Worm (Caenorhabditis elegans) whole organism, L1 larva: ENCODE measurements around the gene elp-1.
A peak's percentile ranks its signal among the peaks of the same experiment; 100 is the strongest.

Experiments used
- C04F5.9 ChIP-seq: sonication (generic microtip); optimal IDR thresholded peaks from 2 replicates; lab custom pipeline; 2016; ENCODE audit warnings: missing genetic modification characterization, missing compliant biosample characterization
- C16A3.4 ChIP-seq: fragments of 150-350 bp; optimal IDR thresholded peaks from 2 replicates; lab custom pipeline; 2014; ENCODE audit warnings: missing biosample characterization, missing genetic modification characterization
- F16B12.6 ChIP-seq: fragments of 150-350 bp; optimal IDR thresholded peaks from 2 replicates; lab custom pipeline; 2014; ENCODE audit warnings: missing biosample characterization, missing genetic modification characterization
- aha-1 ChIP-seq: fragments of 150-350 bp; optimal IDR thresholded peaks from 2 replicates; lab custom pipeline; 2014; ENCODE audit warnings: missing biosample characterization, missing genetic modification characterization
- aly-2 ChIP-seq: fragments of 150-350 bp; optimal IDR thresholded peaks from 2 replicates; lab custom pipeline; 2014; ENCODE audit warnings: missing biosample characterization, missing genetic modification characterization
- ama-1 ChIP-seq: fragments of 150-350 bp; optimal IDR thresholded peaks from 2 replicates; lab custom pipeline; 2014
- ceh-8 ChIP-seq: fragments of 200-800 bp; sonication (Bioruptor generic); optimal IDR thresholded peaks from 2 replicates; lab custom pipeline; 2018; ENCODE audit warnings: mild to moderate bottlenecking, missing genetic modification characterization, moderate library complexity, missing compliant biosample characterization
- ceh-82 ChIP-seq, 3 experiments: fragments of 150-350 bp in 1 of 3; sonication (generic microtip) in 2 of 3; optimal IDR thresholded peaks; 2 replicates each; lab custom pipeline; 2014 to 2017; ENCODE audit warnings: missing biosample characterization in 3 of 3, missing genetic modification characterization in 3 of 3
- ceh-90 ChIP-seq: sonication (generic microtip); optimal IDR thresholded peaks from 2 replicates; lab custom pipeline; 2016; ENCODE audit warnings: missing genetic modification characterization, missing compliant biosample characterization
- ces-1 ChIP-seq: fragments of 150-350 bp; optimal IDR thresholded peaks from 2 replicates; lab custom pipeline; 2014; ENCODE audit warnings: missing biosample characterization, missing genetic modification reagents, missing genetic modification characterization
- dpl-1 ChIP-seq, 3 experiments: fragments of 150-350 bp in 2 of 3; sonication (generic microtip) in 1 of 3; optimal IDR thresholded peaks; 2 replicates each; lab custom pipeline; 2014 to 2017; ENCODE audit warnings: missing biosample characterization in 3 of 3, missing genetic modification characterization in 3 of 3, missing genetic modification reagents in 3 of 3
- dsc-1 ChIP-seq: sonication (generic microtip); optimal IDR thresholded peaks from 2 replicates; lab custom pipeline; 2016; ENCODE audit warnings: mild to moderate bottlenecking, missing genetic modification characterization, missing compliant biosample characterization
- efl-1 ChIP-seq, 4 experiments: fragments of 150-350 bp; optimal IDR thresholded peaks in 3 of 4; peaks in 1 of 4; 1 replicate in 1 of 4; 2 replicates in 3 of 4; lab custom pipeline; 2014; ENCODE audit warnings: missing biosample characterization in 2 of 4, missing genetic modification characterization in 2 of 4, missing genetic modification reagents in 2 of 4
- egl-13 ChIP-seq: sonication (generic microtip); optimal IDR thresholded peaks from 2 replicates; lab custom pipeline; 2016; ENCODE audit warnings: missing genotype, missing genetic modification reagents, missing genetic modification characterization, missing compliant biosample characterization
- fkh-10 ChIP-seq: sonication (generic microtip); optimal IDR thresholded peaks from 2 replicates; lab custom pipeline; 2017; ENCODE audit warnings: missing biosample characterization, missing genetic modification reagents, missing genetic modification characterization
- fkh-4 ChIP-seq: sonication (generic microtip); optimal IDR thresholded peaks from 2 replicates; lab custom pipeline; 2016; ENCODE audit warnings: missing compliant biosample characterization, missing genetic modification characterization, borderline replicate concordance
- fkh-8 ChIP-seq: sonication (generic microtip); optimal IDR thresholded peaks from 2 replicates; lab custom pipeline; 2016; ENCODE audit warnings: mild to moderate bottlenecking, missing genetic modification characterization, missing compliant biosample characterization
- grh-1 ChIP-seq: fragments of 200-800 bp; sonication (Bioruptor generic); IDR thresholded peaks from 2 replicates; pipeline ENCODE4 v1.3.6; 2022; ENCODE audit warnings: missing genetic modification reagents, missing genetic modification characterization, missing compliant biosample characterization
- hlh-17 ChIP-seq: fragments of 200-800 bp; sonication (Bioruptor generic); optimal IDR thresholded peaks from 2 replicates; lab custom pipeline; 2018; ENCODE audit warnings: missing genetic modification characterization, mild to moderate bottlenecking, missing compliant biosample characterization, moderate library complexity, borderline replicate concordance
- hlh-4 ChIP-seq: sonication (generic microtip); optimal IDR thresholded peaks from 2 replicates; lab custom pipeline; 2016; ENCODE audit warnings: mild to moderate bottlenecking, missing genetic modification characterization, missing compliant biosample characterization
- irx-1 ChIP-seq: sonication (generic microtip); optimal IDR thresholded peaks from 2 replicates; lab custom pipeline; 2016; ENCODE audit warnings: missing genetic modification characterization, missing compliant biosample characterization
- isw-1 ChIP-seq: fragments of 200-800 bp; sonication (Bioruptor generic); IDR thresholded peaks from 2 replicates; pipeline ENCODE4 v1.3.6; 2022; ENCODE audit warnings: missing genetic modification characterization, missing compliant biosample characterization
- jun-1 ChIP-seq: fragments of 150-350 bp; optimal IDR thresholded peaks from 2 replicates; lab custom pipeline; 2014; ENCODE audit warnings: missing biosample characterization, missing genetic modification reagents, missing genetic modification characterization
- lin-14 ChIP-seq: fragments of 200-800 bp; sonication (Bioruptor generic); optimal IDR thresholded peaks from 2 replicates; lab custom pipeline; 2018; ENCODE audit warnings: mild to moderate bottlenecking, missing genetic modification characterization, moderate library complexity, missing compliant biosample characterization
- lin-35 ChIP-seq, 2 experiments: fragments of 150-350 bp; optimal IDR thresholded peaks; 2 replicates each; lab custom pipeline; 2014; ENCODE audit warnings: missing biosample characterization in 2 of 2, missing genetic modification characterization in 2 of 2, missing genetic modification reagents in 2 of 2
- lsy-2 ChIP-seq, 2 experiments: fragments of 150-350 bp; optimal IDR thresholded peaks; 2 replicates each; lab custom pipeline; 2014; ENCODE audit warnings: missing biosample characterization in 2 of 2, missing genetic modification characterization in 2 of 2
- mdl-1 ChIP-seq, 2 experiments: fragments of 150-350 bp; optimal IDR thresholded peaks; 2 replicates each; lab custom pipeline; 2014 to 2017; ENCODE audit warnings: missing biosample characterization in 2 of 2, missing genetic modification characterization in 2 of 2, inconsistent platforms in 1 of 2
- mef-2 ChIP-seq: fragments of 150-350 bp; optimal IDR thresholded peaks from 2 replicates; lab custom pipeline; 2014; ENCODE audit warnings: missing biosample characterization, missing genetic modification characterization
- mep-1 ChIP-seq: fragments of 150-350 bp; optimal IDR thresholded peaks from 2 replicates; lab custom pipeline; 2014; ENCODE audit warnings: missing biosample characterization, missing genetic modification characterization
- nhr-11 ChIP-seq: fragments of 150-350 bp; optimal IDR thresholded peaks from 2 replicates; lab custom pipeline; 2014; ENCODE audit warnings: missing biosample characterization, missing genetic modification characterization
- nhr-19 ChIP-seq: fragments of 200-800 bp; sonication (Bioruptor generic); conservative IDR thresholded peaks from 2 replicates; pipeline ENCODE4 v1.3.6; 2022; ENCODE audit warnings: missing genetic modification characterization, missing compliant biosample characterization
- nhr-20 ChIP-seq: sonication (generic microtip); optimal IDR thresholded peaks from 2 replicates; lab custom pipeline; 2016; ENCODE audit warnings: mild to moderate bottlenecking, missing genetic modification characterization, missing compliant biosample characterization
- nhr-47 ChIP-seq: sonication (generic microtip); optimal IDR thresholded peaks from 2 replicates; lab custom pipeline; 2016; ENCODE audit warnings: mild to moderate bottlenecking, missing genetic modification characterization, moderate library complexity, missing compliant biosample characterization
- nhr-85 ChIP-seq: sonication (generic microtip); peaks from one replicate; lab custom pipeline; 2016; ENCODE audit warnings: missing genetic modification characterization, inconsistent platforms, missing compliant biosample characterization
- nhr-90 ChIP-seq: sonication (generic microtip); optimal IDR thresholded peaks from 2 replicates; lab custom pipeline; 2016; ENCODE audit warnings: mild to moderate bottlenecking, missing genetic modification characterization, missing compliant biosample characterization; ENCODE audit not compliant: poor library complexity
- pag-3 ChIP-seq: sonication (generic microtip); optimal IDR thresholded peaks from 2 replicates; lab custom pipeline; 2017; ENCODE audit warnings: missing genetic modification characterization, mild to moderate bottlenecking, missing compliant biosample characterization, antibody characterized with exemption, borderline replicate concordance; ENCODE audit not compliant: insufficient read depth
- pqm-1 ChIP-seq: sonication (generic microtip); optimal IDR thresholded peaks from 3 replicates; lab custom pipeline; 2017; ENCODE audit warnings: missing biosample characterization, missing genetic modification characterization
- rnt-1 ChIP-seq: sonication (generic microtip); optimal IDR thresholded peaks from 2 replicates; lab custom pipeline; 2016; ENCODE audit warnings: mild to moderate bottlenecking, missing genetic modification characterization, moderate library complexity, missing compliant biosample characterization
- skn-1 ChIP-seq: fragments of 150-350 bp; optimal IDR thresholded peaks from 2 replicates; lab custom pipeline; 2014; ENCODE audit warnings: missing biosample characterization, missing genetic modification characterization
- snu-23 ChIP-seq: sonication (generic microtip); optimal IDR thresholded peaks from 2 replicates; lab custom pipeline; 2016; ENCODE audit warnings: missing genetic modification characterization, missing compliant biosample characterization
- sox-4 ChIP-seq: sonication (generic microtip); optimal IDR thresholded peaks from 2 replicates; lab custom pipeline; 2016; ENCODE audit warnings: missing genetic modification characterization, missing compliant biosample characterization
- swsn-7 ChIP-seq: sonication (generic microtip); optimal IDR thresholded peaks from 2 replicates; lab custom pipeline; 2016; ENCODE audit warnings: missing genetic modification characterization, missing compliant biosample characterization
- tbx-2 ChIP-seq: sonication (generic microtip); optimal IDR thresholded peaks from 2 replicates; lab custom pipeline; 2016; ENCODE audit warnings: missing genetic modification characterization, missing compliant biosample characterization
- unc-130 ChIP-seq: fragments of 150-350 bp; optimal IDR thresholded peaks from 2 replicates; lab custom pipeline; 2017; ENCODE audit warnings: missing biosample characterization, missing genetic modification characterization, inconsistent platforms
- unc-62 ChIP-seq: fragments of 150-350 bp; optimal IDR thresholded peaks from 2 replicates; lab custom pipeline; 2014; ENCODE audit warnings: missing biosample characterization, missing genetic modification reagents, missing genetic modification characterization
- unc-86 ChIP-seq: sonication (generic microtip); optimal IDR thresholded peaks from 2 replicates; lab custom pipeline; 2016; ENCODE audit warnings: missing genetic modification characterization, missing compliant biosample characterization
- xbp-1 ChIP-seq: sonication (generic microtip); optimal IDR thresholded peaks from 2 replicates; lab custom pipeline; 2016; ENCODE audit warnings: missing genetic modification characterization, missing compliant biosample characterization
- zag-1 ChIP-seq: fragments of 150-350 bp; optimal IDR thresholded peaks from 2 replicates; lab custom pipeline; 2014; ENCODE audit warnings: missing biosample characterization, missing genetic modification characterization
- ztf-11 ChIP-seq, 2 experiments: sonication (generic microtip); optimal IDR thresholded peaks; 2 replicates each; lab custom pipeline; 2016 to 2017; ENCODE audit warnings: missing genetic modification characterization in 2 of 2, missing biosample characterization in 1 of 2, missing compliant biosample characterization in 1 of 2
- ztf-4 ChIP-seq: fragments of 150-350 bp; optimal IDR thresholded peaks from 2 replicates; lab custom pipeline; 2014; ENCODE audit warnings: missing biosample characterization, missing genetic modification characterization

The elp-1 gene

DNA sequence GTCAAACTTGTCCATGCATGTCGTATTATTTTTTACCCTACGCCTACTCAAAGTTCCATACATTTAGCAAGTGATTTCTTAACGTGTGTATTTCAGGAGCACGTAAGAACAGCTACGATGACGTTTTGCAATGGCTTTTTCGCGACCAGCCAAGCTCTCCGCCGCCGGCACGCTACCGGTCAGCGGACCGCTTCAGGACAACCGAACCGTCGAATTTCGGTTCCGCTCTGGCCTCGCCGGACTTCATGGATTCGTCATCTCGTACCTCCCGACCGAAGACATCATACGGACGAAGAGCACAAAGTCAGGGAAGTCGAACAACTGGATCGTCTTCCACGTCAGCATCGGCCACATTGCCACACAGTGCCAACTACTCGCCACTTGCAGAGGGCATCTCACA is 13.7 kb upstream of the elp-1 start:
- TF ChIP-seq nhr-85 (tag; lab: Kevin White, UChicago) (no peak), hlh-4 (no peak), efl-1 (optimal IDR thresholded peaks at IDR 0.05; lab: Kevin White, UChicago) (no peak), efl-1 (GFP tag; optimal IDR thresholded peaks at IDR 0.05 in 1 of 2; lab: Kevin White, UChicago) (peak in 1 of 2 experiments; percentile 30), lin-14 (no peak), nhr-90 (tag; lab: Kevin White, UChicago) (no peak), hlh-17 (no peak)

DNA sequence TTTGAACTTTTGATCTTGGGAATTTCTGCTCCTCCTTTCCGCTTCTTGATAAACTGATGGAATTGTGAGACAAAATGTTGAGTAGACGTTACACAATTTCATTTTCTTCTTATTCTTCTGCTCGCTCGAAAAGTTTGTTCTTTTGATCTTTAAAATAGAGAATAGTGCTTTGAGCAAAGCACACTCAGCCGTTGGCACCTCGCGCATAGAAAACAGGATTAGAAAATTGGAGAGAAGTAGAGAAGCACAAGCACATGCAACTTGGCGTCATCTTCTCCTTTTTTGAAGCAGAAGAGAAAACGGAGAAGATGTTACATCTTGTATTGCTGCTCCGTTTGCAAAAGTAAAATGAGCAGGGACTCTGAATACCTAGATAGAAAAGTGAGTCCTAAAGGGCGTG is 12.2 kb upstream of the elp-1 start:
- TF ChIP-seq fkh-8 (tag; lab: Kevin White, UChicago) (peak; percentile 93), ama-1 (peak; percentile 30), nhr-19 (GFP tag; lab: Robert Waterston, UW) (peak; percentile 83), dpl-1 (GFP tag; optimal IDR thresholded peaks at IDR 0.05; lab: Kevin White, UChicago) (peak in 1 of 3 experiments; percentile 38), C04F5.9 (tag; lab: Kevin White, UChicago) (no peak), mdl-1 (tag; optimal IDR thresholded peaks at IDR 0.05; lab: Kevin White, UChicago) (peak in 1 of 2 experiments; percentile 47), pqm-1 (tag; lab: Kevin White, UChicago) (no peak), F16B12.6 (no peak), unc-86 (tag; lab: Kevin White, UChicago) (peak; percentile 73), swsn-7 (tag; lab: Kevin White, UChicago) (peak; percentile 72), mep-1 (peak; percentile 56), mef-2 (tag; lab: Kevin White, UChicago) (peak; percentile 52), C16A3.4 (no peak), zag-1 (tag; lab: Kevin White, UChicago) (peak; percentile 88), pag-3 (tag; lab: Kevin White, UChicago) (no peak), nhr-20 (tag; lab: Kevin White, UChicago) (peak; percentile 84), efl-1 (optimal IDR thresholded peaks at IDR 0.05; lab: Kevin White, UChicago) (peak in 1 of 2 experiments; percentile 28), efl-1 (GFP tag; optimal IDR thresholded peaks at IDR 0.05 in 1 of 2; lab: Kevin White, UChicago) (peak in 1 of 2 experiments; percentile 9), snu-23 (peak; percentile 65), xbp-1 (tag; lab: Kevin White, UChicago) (peak; percentile 34), ceh-8 (GFP tag; lab: Kevin White, UChicago) (peak; percentile 40), unc-130 (tag; lab: Kevin White, UChicago) (no peak), hlh-17 (no peak), unc-62 (no peak), nhr-11 (tag; lab: Kevin White, UChicago) (peak; percentile 11), lin-35 (GFP tag; optimal IDR thresholded peaks at IDR 0.05; lab: Kevin White, UChicago) (peak in 1 of 2 experiments; percentile 33), grh-1 (no peak), lsy-2 (tag; optimal IDR thresholded peaks at IDR 0.05; lab: Kevin White, UChicago) (peak; percentile 60 to 67), fkh-10 (GFP tag; lab: Kevin White, UChicago) (peak; percentile 97), tbx-2 (tag; lab: Kevin White, UChicago) (peak; percentile 74), skn-1 (tag; lab: Kevin White, UChicago) (peak; percentile 27), isw-1 (GFP tag; lab: Robert Waterston, UW) (peak; percentile 30), irx-1 (tag; lab: Kevin White, UChicago) (peak; percentile 18), ztf-11 (tag; optimal IDR thresholded peaks at IDR 0.05; lab: Kevin White, UChicago) (no peak), aly-2 (peak; percentile 27), nhr-90 (tag; lab: Kevin White, UChicago) (no peak), ceh-82 (tag; optimal IDR thresholded peaks at IDR 0.05; lab: Kevin White, UChicago) (peak; percentile 23 to 84 (median 38)), ces-1 (GFP tag; lab: Kevin White, UChicago) (peak; percentile 84), dsc-1 (tag; lab: Kevin White, UChicago) (peak; percentile 57), jun-1 (tag; lab: Kevin White, UChicago) (no peak), aha-1 (no peak), ztf-4 (tag; lab: Kevin White, UChicago) (peak; percentile 26), rnt-1 (peak; percentile 1), egl-13 (tag; lab: Kevin White, UChicago) (peak; percentile 56), fkh-4 (tag; lab: Kevin White, UChicago) (no peak), nhr-47 (tag; lab: Kevin White, UChicago) (peak; percentile 80), sox-4 (tag; lab: Kevin White, UChicago) (peak; percentile 0), ceh-90 (tag; lab: Kevin White, UChicago) (no peak)
